Worm (Caenorhabditis elegans) whole organism, L4/young adult: ENCODE data around the gene lgc-55.

Experiments
- W03F9.2 ChIP-seq: fragments of 150-350 bp; optimal IDR thresholded peaks from 2 replicates; lab custom pipeline; 2014; ENCODE audit warnings: missing biosample characterization, missing genetic modification characterization
- dao-5 ChIP-seq: sonication (generic microtip); optimal IDR thresholded peaks from 2 replicates; lab custom pipeline; 2016; ENCODE audit warnings: missing genotype, missing genetic modification characterization, moderate library complexity, missing compliant biosample characterization
- him-1 ChIP-seq: sonication (generic microtip); optimal IDR thresholded peaks from 2 replicates; lab custom pipeline; 2016; ENCODE audit warnings: missing genotype, missing genetic modification reagents, missing genetic modification characterization, missing compliant biosample characterization

DNA sequence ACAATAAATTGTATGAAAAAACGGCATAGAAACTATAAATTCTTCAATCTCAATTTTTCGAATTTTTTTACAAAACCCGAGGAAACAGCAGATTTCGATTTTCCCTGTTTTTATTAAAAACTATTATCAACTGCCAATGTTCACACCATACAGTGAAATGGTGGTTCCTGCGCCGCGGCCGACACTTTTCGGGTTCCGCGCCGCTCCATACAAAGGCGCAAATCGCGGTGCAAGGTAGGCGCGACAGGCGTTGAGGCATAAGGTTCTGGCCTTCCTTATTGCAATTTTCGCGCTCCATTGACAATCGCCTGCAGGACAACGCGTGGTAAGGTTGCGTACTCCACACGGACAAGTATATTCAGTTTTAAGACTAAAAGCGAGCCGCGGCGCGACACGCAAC, 36.1 kb upstream of the lgc-55 start:
- no peak for TF ChIP-seq W03F9.2 (tag; lab: Kevin White, UChicago)
- no peak for TF ChIP-seq him-1
- no peak for TF ChIP-seq dao-5 (tag; lab: Kevin White, UChicago)
